Fruit fly (Drosophila melanogaster) whole organism, wandering third instar larva: Measurements from ENCODE around the gene amx.

Source experiments
- Abd-B ChIP-seq: fragments of >200 bp; optimal IDR thresholded peaks from 2 replicates; lab custom pipeline; 2017; ENCODE audit warnings: missing biosample characterization, missing genetic modification characterization
- CG9705 ChIP-seq: fragments of 200-800 bp; sonication (Bioruptor generic); optimal IDR thresholded peaks from 2 replicates; lab custom pipeline; 2018; ENCODE audit warnings: missing biosample characterization, mild to moderate bottlenecking, missing genetic modification characterization
- CrebA ChIP-seq: fragments of 200-800 bp; sonication (Bioruptor generic); optimal IDR thresholded peaks from 2 replicates; lab custom pipeline; 2016; ENCODE audit warnings: missing biosample characterization, mild to moderate bottlenecking, missing genetic modification characterization, borderline replicate concordance
- Dfd ChIP-seq: fragments of >200 bp; optimal IDR thresholded peaks from 2 replicates; lab custom pipeline; 2017; ENCODE audit warnings: missing biosample characterization, missing genetic modification characterization
- GATAd ChIP-seq: sonication (Bioruptor generic); optimal IDR thresholded peaks from 2 replicates; lab custom pipeline; 2016; ENCODE audit warnings: missing biosample characterization, missing genetic modification characterization
- HLH106 ChIP-seq: fragments of 200-800 bp; optimal IDR thresholded peaks from 3 replicates; lab custom pipeline; 2019; ENCODE audit warnings: missing biosample characterization, mild to moderate bottlenecking, missing genetic modification characterization, moderate library complexity
- Hnf4 ChIP-seq: fragments of 200-800 bp; sonication (Bioruptor generic); optimal IDR thresholded peaks from 2 replicates; lab custom pipeline; 2016; ENCODE audit warnings: missing biosample characterization, mild to moderate bottlenecking, missing genetic modification characterization
- Hr78 ChIP-seq: fragments of >200 bp; optimal IDR thresholded peaks from 2 replicates; lab custom pipeline; 2017; ENCODE audit warnings: missing biosample characterization, missing genetic modification characterization
- Hr83 ChIP-seq: fragments of 200-300 bp; sonication (Bioruptor generic); optimal IDR thresholded peaks from 2 replicates; lab custom pipeline; 2016; ENCODE audit warnings: missing biosample characterization, mild to moderate bottlenecking, missing genetic modification characterization, moderate library complexity; ENCODE audit not compliant: poor library complexity, severe bottlenecking
- Jra ChIP-seq: sonication (Bioruptor generic); optimal IDR thresholded peaks from 2 replicates; lab custom pipeline; 2016; ENCODE audit warnings: missing biosample characterization, missing genetic modification characterization
- Myc ChIP-seq: fragments of >200 bp; optimal IDR thresholded peaks from 2 replicates; lab custom pipeline; 2017
- OdsH ChIP-seq: fragments of 200-800 bp; sonication (Bioruptor generic); optimal IDR thresholded peaks from 2 replicates; lab custom pipeline; 2016; ENCODE audit warnings: missing biosample characterization, mild to moderate bottlenecking, missing genetic modification characterization
- Rel ChIP-seq, 2 experiments: fragments of 200-800 bp; sonication (Bioruptor generic) in 1 of 2; optimal IDR thresholded peaks; 2 replicates in 1 of 2; 3 replicates in 1 of 2; lab custom pipeline; 2016 to 2019; ENCODE audit warnings: mild to moderate bottlenecking in 2 of 2, missing biosample characterization in 2 of 2, missing genetic modification characterization in 2 of 2, moderate library complexity in 1 of 2
- Sp1 ChIP-seq: fragments of 200-800 bp; sonication (Bioruptor generic); optimal IDR thresholded peaks from 3 replicates; lab custom pipeline; 2019; ENCODE audit warnings: missing biosample characterization, mild to moderate bottlenecking, missing genetic modification characterization, moderate library complexity
- Vsx2 ChIP-seq: fragments of 200-300, 225-300 bp; sonication (Bioruptor generic); optimal IDR thresholded peaks from 2 replicates; lab custom pipeline; 2018; ENCODE audit warnings: missing biosample characterization, missing genetic modification characterization; ENCODE audit not compliant: partially characterized antibody
- br ChIP-seq: fragments of 200-800 bp; sonication (Bioruptor generic); optimal IDR thresholded peaks from 2 replicates; lab custom pipeline; 2016; ENCODE audit warnings: missing biosample characterization, missing genetic modification characterization
- brk ChIP-seq: fragments of 200-800 bp; sonication (Bioruptor generic); optimal IDR thresholded peaks from 2 replicates; lab custom pipeline; 2016; ENCODE audit warnings: missing biosample characterization, mild to moderate bottlenecking, missing genetic modification characterization
- dl ChIP-seq, 2 experiments: fragments of 175-275, 200-275 bp in 1 of 2; fragments of 200-275 bp in 1 of 2; sonication (Bioruptor generic); optimal IDR thresholded peaks; lab custom pipeline; 2018; ENCODE audit warnings: mild to moderate bottlenecking in 2 of 2, missing biosample characterization in 2 of 2, missing genetic modification characterization in 2 of 2, moderate library complexity in 2 of 2; ENCODE audit not compliant: partially characterized antibody in 2 of 2, insufficient read depth in 1 of 2
- dmrt93B ChIP-seq: fragments of 200-800 bp; sonication (Bioruptor generic); optimal IDR thresholded peaks from 2 replicates; lab custom pipeline; 2018; ENCODE audit warnings: missing biosample characterization, mild to moderate bottlenecking, missing genetic modification characterization
- dsf ChIP-seq: sonication (Bioruptor generic); optimal IDR thresholded peaks from 2 replicates; lab custom pipeline; 2016; ENCODE audit warnings: missing biosample characterization, missing genetic modification characterization, borderline replicate concordance
- ey ChIP-seq: fragments of 200-800 bp; sonication (Bioruptor generic); optimal IDR thresholded peaks from 2 replicates; lab custom pipeline; 2016; ENCODE audit warnings: missing biosample characterization, missing genetic modification characterization
- foxo ChIP-seq, 2 experiments: fragments of 200-800 bp; sonication (Bioruptor generic); optimal IDR thresholded peaks; 2 replicates in 1 of 2; 3 replicates in 1 of 2; lab custom pipeline; 2016 to 2017; ENCODE audit warnings: missing biosample characterization in 2 of 2, missing genetic modification characterization in 2 of 2
- fru ChIP-seq: fragments of 200-800 bp; sonication (Bioruptor generic); optimal IDR thresholded peaks from 3 replicates; lab custom pipeline; 2016; ENCODE audit warnings: missing biosample characterization, mild to moderate bottlenecking, missing genetic modification characterization
- jim ChIP-seq: fragments of 175-275, 200-325 bp; sonication (Bioruptor generic); optimal IDR thresholded peaks from 2 replicates; lab custom pipeline; 2016; ENCODE audit warnings: missing biosample characterization, mild to moderate bottlenecking, missing genetic modification characterization
- lola ChIP-seq: fragments of >200 bp; optimal IDR thresholded peaks from 2 replicates; lab custom pipeline; 2017; ENCODE audit warnings: missing biosample characterization, missing genetic modification characterization
- pan ChIP-seq: fragments of >200 bp; optimal IDR thresholded peaks from 2 replicates; lab custom pipeline; 2017
- psq ChIP-seq: fragments of 200-800 bp; sonication (Bioruptor generic); optimal IDR thresholded peaks from 3 replicates; lab custom pipeline; 2017; ENCODE audit warnings: missing biosample characterization, mild to moderate bottlenecking, missing genetic modification characterization, moderate library complexity
- rgr ChIP-seq: fragments of 200-800 bp; sonication (Bioruptor generic); optimal IDR thresholded peaks from 3 replicates; lab custom pipeline; 2016; ENCODE audit warnings: missing biosample characterization, mild to moderate bottlenecking, missing genetic modification characterization
- sv ChIP-seq: fragments of 200-800 bp; sonication (Bioruptor generic); optimal IDR thresholded peaks from 3 replicates; lab custom pipeline; 2016; ENCODE audit warnings: missing biosample characterization, missing genetic modification characterization
- usp ChIP-seq: fragments of >200 bp; optimal IDR thresholded peaks from 2 replicates; lab custom pipeline; 2017; ENCODE audit warnings: missing biosample characterization, missing genetic modification characterization
- woc ChIP-seq: sonication (Bioruptor generic); optimal IDR thresholded peaks from 2 replicates; lab custom pipeline; 2016; ENCODE audit warnings: missing biosample characterization, mild to moderate bottlenecking, missing genetic modification characterization

amx gene

dm6 chrX:9236485-9236884, 10.7 kb downstream of the amx start, which contains the start of gene Ir8a:
Gene Ir8a, minus strand, starts transcription at chrX:9236585.
- TF ChIP-seq Jra (no peak), Sp1 (GFP tag; lab: Kevin White, UChicago) (no peak), GATAd (GFP tag; lab: Kevin White, UChicago) (no peak), fru (GFP tag; lab: Kevin White, UChicago) (no peak), Dfd (GFP tag; lab: Kevin White, UChicago) (no peak), Hr83 (GFP tag; lab: Kevin White, UChicago) (no peak), HLH106 (tag; lab: Kevin White, UChicago) (no peak), usp (GFP tag; lab: Kevin White, UChicago) (no peak), Hr78 (GFP tag; lab: Kevin White, UChicago) (no peak), pan (lab: Kevin White, UChicago) (no peak), dsf (GFP tag; lab: Kevin White, UChicago) (no peak), lola (no peak)

DNA sequence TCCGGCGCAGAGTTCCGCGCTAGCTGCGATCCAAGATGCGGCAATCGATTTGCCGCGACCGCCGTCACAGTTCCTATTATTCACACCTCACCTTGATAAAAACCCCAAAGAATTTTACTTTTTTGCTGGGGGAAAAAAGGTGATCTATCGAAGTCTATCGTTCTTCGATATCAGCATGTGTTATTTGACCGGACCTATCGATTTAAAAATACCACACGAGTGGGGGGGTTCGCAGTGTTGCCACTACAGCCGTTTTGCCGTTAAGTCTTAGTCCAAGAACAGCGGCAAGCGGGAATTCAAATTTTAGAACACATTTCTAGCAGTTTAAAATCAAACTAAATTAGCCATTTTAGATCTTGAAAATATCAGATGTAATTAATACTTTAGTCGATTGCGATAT, 14.9 kb downstream of the amx start, which contains the start of gene CG12121:
CG12121 (minus strand) TSS at position 180 of the 400 bp plus-strand sequence.
- TF ChIP-seq Rel (GFP tag; optimal IDR thresholded peaks at IDR 0.05; lab: Kevin White, UChicago) (no peak), Rel (tag; optimal IDR thresholded peaks at IDR 0.05; lab: Kevin White, UChicago) (peak; percentile 94), Vsx2 (GFP tag; lab: Kevin White, UChicago) (peak; percentile 71), Abd-B (GFP tag; lab: Kevin White, UChicago) (no peak)

DNA sequence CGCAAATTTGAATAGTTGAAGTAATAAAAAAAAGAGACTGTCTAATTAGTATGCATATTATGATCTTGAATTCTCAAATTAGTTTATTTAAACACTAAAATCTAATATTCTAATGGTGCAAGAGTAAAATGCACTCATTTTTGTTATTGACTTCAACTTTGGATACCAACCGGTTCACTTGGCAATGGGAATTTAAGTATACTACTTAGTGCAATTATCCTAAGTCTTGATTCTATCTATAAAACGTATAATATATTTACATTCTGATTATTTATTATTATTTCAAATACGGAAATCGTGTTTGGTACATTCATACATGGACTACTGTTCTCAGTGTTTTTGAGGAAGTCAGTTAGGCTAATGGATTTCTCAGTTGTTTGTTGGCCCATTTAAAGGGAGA, 20.3 kb downstream of the amx start, which contains the start of gene Gr8a:
Gr8a (plus strand) TSS at position 301 of the 400 bp plus-strand sequence.
- TF ChIP-seq Hnf4 (GFP tag; lab: Kevin White, UChicago) = no peak
- no peak for TF ChIP-seq CG9705 (GFP tag; lab: Kevin White, UChicago)
- no peak for TF ChIP-seq lola
- no peak for TF ChIP-seq dl (GFP tag; optimal IDR thresholded peaks at IDR 0.05; lab: Kevin White, UChicago; ENCODE audit: insufficient read depth in 1 of 2, partially characterized antibody in 2 of 2)
- TF ChIP-seq dmrt93B (GFP tag; lab: Kevin White, UChicago) = no peak
- no peak for TF ChIP-seq Sp1 (GFP tag; lab: Kevin White, UChicago)
- TF ChIP-seq CrebA (GFP tag; lab: Kevin White, UChicago) = no peak
- TF ChIP-seq pan (lab: Kevin White, UChicago) = no peak
- no peak for TF ChIP-seq Hr83 (GFP tag; lab: Kevin White, UChicago)
- no peak for TF ChIP-seq Rel (GFP tag; optimal IDR thresholded peaks at IDR 0.05; lab: Kevin White, UChicago)
- no peak for TF ChIP-seq Rel (tag; optimal IDR thresholded peaks at IDR 0.05; lab: Kevin White, UChicago)

- TF ChIP-seq woc (GFP tag; lab: Kevin White, UChicago) (no peak), fru (GFP tag; lab: Kevin White, UChicago) (no peak), rgr (no peak), ey (no peak), Myc (no peak), dsf (GFP tag; lab: Kevin White, UChicago) (no peak), GATAd (GFP tag; lab: Kevin White, UChicago) (no peak), sv (GFP tag; lab: Kevin White, UChicago) (no peak), Hr83 (GFP tag; lab: Kevin White, UChicago) (no peak), jim (GFP tag; lab: Kevin White, UChicago) (no peak), OdsH (GFP tag; lab: Kevin White, UChicago) (no peak), br (no peak), Hr78 (GFP tag; lab: Kevin White, UChicago) (no peak), HLH106 (tag; lab: Kevin White, UChicago) (no peak), Dfd (GFP tag; lab: Kevin White, UChicago) (no peak), foxo (GFP tag; optimal IDR thresholded peaks at IDR 0.05; lab: Kevin White, UChicago) (no peak), Vsx2 (GFP tag; lab: Kevin White, UChicago) (no peak)
Measured at dm6 chrX:9225137-9225536, 22.0 kb downstream of the amx start, which contains the start of gene CG15370. Gene CG15370, plus strand, starts transcription at chrX:9225437.

DNA sequence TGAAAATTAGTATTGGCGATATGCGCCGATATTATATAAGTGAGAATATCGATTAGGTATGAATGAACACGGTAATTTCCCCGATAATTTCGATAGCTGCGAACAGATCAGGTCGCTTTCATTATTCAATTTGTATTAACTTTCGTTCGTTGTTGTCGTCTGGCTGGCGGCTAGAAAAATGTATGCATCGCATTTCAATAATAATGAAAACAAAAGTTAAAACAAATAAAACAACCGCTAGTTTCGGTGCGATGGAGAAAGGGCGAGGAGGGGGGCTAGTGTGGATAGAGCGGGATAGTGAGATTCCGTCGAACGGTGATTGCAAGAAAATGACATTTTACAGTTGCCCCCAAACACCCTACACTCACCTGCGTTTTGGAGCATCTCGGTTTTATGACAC, 22.7 kb downstream of the amx start:
- TF ChIP-seq brk (no peak), usp (GFP tag; lab: Kevin White, UChicago) (no peak), Rel (GFP tag; optimal IDR thresholded peaks at IDR 0.05; lab: Kevin White, UChicago) (no peak), Rel (tag; optimal IDR thresholded peaks at IDR 0.05; lab: Kevin White, UChicago) (no peak), HLH106 (tag; lab: Kevin White, UChicago) (no peak), Dfd (GFP tag; lab: Kevin White, UChicago) (no peak), Hr83 (GFP tag; lab: Kevin White, UChicago) (no peak), psq (GFP tag; lab: Kevin White, UChicago) (no peak)
